Worm (Caenorhabditis elegans) whole organism, L1 larva: Measurements from ENCODE around the gene rpn-1.

ENCODE experiments used
- Y116A8C.19 ChIP-seq: sonication (generic microtip); optimal IDR thresholded peaks from 2 replicates; lab custom pipeline; 2016; ENCODE audit warnings: missing compliant biosample characterization, missing genetic modification characterization, borderline replicate concordance
- alr-1 ChIP-seq: fragments of 200-800 bp; sonication (Bioruptor generic); optimal IDR thresholded peaks from 2 replicates; lab custom pipeline; 2018; ENCODE audit warnings: borderline replicate concordance, mild to moderate bottlenecking, missing genetic modification characterization, missing compliant biosample characterization
- aly-2 ChIP-seq: fragments of 150-350 bp; optimal IDR thresholded peaks from 2 replicates; lab custom pipeline; 2014; ENCODE audit warnings: missing biosample characterization, missing genetic modification characterization
- ama-1 ChIP-seq: fragments of 150-350 bp; optimal IDR thresholded peaks from 2 replicates; lab custom pipeline; 2014
- blmp-1 ChIP-seq: fragments of 150-350 bp; optimal IDR thresholded peaks from 2 replicates; lab custom pipeline; 2014; ENCODE audit warnings: missing biosample characterization, missing genetic modification characterization
- ceh-63 ChIP-seq: fragments of 200-800 bp; sonication (Bioruptor generic); optimal IDR thresholded peaks from 2 replicates; lab custom pipeline; 2018; ENCODE audit warnings: mild to moderate bottlenecking, missing genetic modification characterization, missing compliant biosample characterization
- ceh-8 ChIP-seq: fragments of 200-800 bp; sonication (Bioruptor generic); optimal IDR thresholded peaks from 2 replicates; lab custom pipeline; 2018; ENCODE audit warnings: mild to moderate bottlenecking, missing genetic modification characterization, moderate library complexity, missing compliant biosample characterization
- ceh-82 ChIP-seq, 3 experiments: fragments of 150-350 bp in 1 of 3; sonication (generic microtip) in 2 of 3; optimal IDR thresholded peaks; 2 replicates each; lab custom pipeline; 2014 to 2017; ENCODE audit warnings: missing biosample characterization in 3 of 3, missing genetic modification characterization in 3 of 3
- ceh-88 ChIP-seq: fragments of 200-800 bp; sonication (Bioruptor generic); IDR thresholded peaks from 2 replicates; pipeline ENCODE4 v1.3.6; 2022; ENCODE audit warnings: missing genetic modification characterization, missing compliant biosample characterization
- dpl-1 ChIP-seq, 3 experiments: fragments of 150-350 bp in 2 of 3; sonication (generic microtip) in 1 of 3; optimal IDR thresholded peaks; 2 replicates each; lab custom pipeline; 2014 to 2017; ENCODE audit warnings: missing biosample characterization in 3 of 3, missing genetic modification characterization in 3 of 3, missing genetic modification reagents in 3 of 3
- dsc-1 ChIP-seq: sonication (generic microtip); optimal IDR thresholded peaks from 2 replicates; lab custom pipeline; 2016; ENCODE audit warnings: mild to moderate bottlenecking, missing genetic modification characterization, missing compliant biosample characterization
- efl-1 ChIP-seq, 4 experiments: fragments of 150-350 bp; optimal IDR thresholded peaks in 3 of 4; peaks in 1 of 4; 1 replicate in 1 of 4; 2 replicates in 3 of 4; lab custom pipeline; 2014; ENCODE audit warnings: missing biosample characterization in 2 of 4, missing genetic modification characterization in 2 of 4, missing genetic modification reagents in 2 of 4
- efl-3 ChIP-seq: fragments of 200-800 bp; sonication (Bioruptor generic); optimal IDR thresholded peaks from 2 replicates; lab custom pipeline; 2018; ENCODE audit warnings: mild to moderate bottlenecking, missing genetic modification characterization, missing compliant biosample characterization
- egl-13 ChIP-seq: sonication (generic microtip); optimal IDR thresholded peaks from 2 replicates; lab custom pipeline; 2016; ENCODE audit warnings: missing genotype, missing genetic modification reagents, missing genetic modification characterization, missing compliant biosample characterization
- elt-2 ChIP-seq: sonication (generic microtip); optimal IDR thresholded peaks from 2 replicates; lab custom pipeline; 2016; ENCODE audit warnings: missing genetic modification characterization, mild to moderate bottlenecking, inconsistent platforms, missing compliant biosample characterization, missing genetic modification reagents
- ets-5 ChIP-seq: fragments of 200-800 bp; sonication (Bioruptor generic); IDR thresholded peaks from 2 replicates; pipeline ENCODE4 v1.3.6; 2022; ENCODE audit warnings: missing genetic modification characterization, missing compliant biosample characterization
- fkh-10 ChIP-seq: sonication (generic microtip); optimal IDR thresholded peaks from 2 replicates; lab custom pipeline; 2017; ENCODE audit warnings: missing biosample characterization, missing genetic modification reagents, missing genetic modification characterization
- fkh-8 ChIP-seq: sonication (generic microtip); optimal IDR thresholded peaks from 2 replicates; lab custom pipeline; 2016; ENCODE audit warnings: mild to moderate bottlenecking, missing genetic modification characterization, missing compliant biosample characterization
- fos-1 ChIP-seq: fragments of 150-350 bp; optimal IDR thresholded peaks from 2 replicates; lab custom pipeline; 2014; ENCODE audit warnings: missing biosample characterization, missing genetic modification characterization
- hlh-17 ChIP-seq: fragments of 200-800 bp; sonication (Bioruptor generic); optimal IDR thresholded peaks from 2 replicates; lab custom pipeline; 2018; ENCODE audit warnings: missing genetic modification characterization, mild to moderate bottlenecking, missing compliant biosample characterization, moderate library complexity, borderline replicate concordance
- irx-1 ChIP-seq: sonication (generic microtip); optimal IDR thresholded peaks from 2 replicates; lab custom pipeline; 2016; ENCODE audit warnings: missing genetic modification characterization, missing compliant biosample characterization
- jun-1 ChIP-seq: fragments of 150-350 bp; optimal IDR thresholded peaks from 2 replicates; lab custom pipeline; 2014; ENCODE audit warnings: missing biosample characterization, missing genetic modification reagents, missing genetic modification characterization
- lin-14 ChIP-seq: fragments of 200-800 bp; sonication (Bioruptor generic); optimal IDR thresholded peaks from 2 replicates; lab custom pipeline; 2018; ENCODE audit warnings: mild to moderate bottlenecking, missing genetic modification characterization, moderate library complexity, missing compliant biosample characterization
- lin-35 ChIP-seq, 2 experiments: fragments of 150-350 bp; optimal IDR thresholded peaks; 2 replicates each; lab custom pipeline; 2014; ENCODE audit warnings: missing biosample characterization in 2 of 2, missing genetic modification characterization in 2 of 2, missing genetic modification reagents in 2 of 2
- lir-3 ChIP-seq: sonication (generic microtip); optimal IDR thresholded peaks from 2 replicates; lab custom pipeline; 2016; ENCODE audit warnings: mild to moderate bottlenecking, missing genetic modification characterization, moderate library complexity, missing compliant biosample characterization; ENCODE audit not compliant: poor library complexity
- lsy-2 ChIP-seq, 2 experiments: fragments of 150-350 bp; optimal IDR thresholded peaks; 2 replicates each; lab custom pipeline; 2014; ENCODE audit warnings: missing biosample characterization in 2 of 2, missing genetic modification characterization in 2 of 2
- mab-9 ChIP-seq: fragments of 200-800 bp; sonication (Bioruptor generic); IDR thresholded peaks from 2 replicates; pipeline ENCODE4 v1.3.6; 2022; ENCODE audit warnings: missing genetic modification reagents, missing genetic modification characterization, missing compliant biosample characterization
- mdl-1 ChIP-seq, 2 experiments: fragments of 150-350 bp; optimal IDR thresholded peaks; 2 replicates each; lab custom pipeline; 2014 to 2017; ENCODE audit warnings: missing biosample characterization in 2 of 2, missing genetic modification characterization in 2 of 2, inconsistent platforms in 1 of 2
- mef-2 ChIP-seq: fragments of 150-350 bp; optimal IDR thresholded peaks from 2 replicates; lab custom pipeline; 2014; ENCODE audit warnings: missing biosample characterization, missing genetic modification characterization
- nhr-11 ChIP-seq: fragments of 150-350 bp; optimal IDR thresholded peaks from 2 replicates; lab custom pipeline; 2014; ENCODE audit warnings: missing biosample characterization, missing genetic modification characterization
- nhr-12 ChIP-seq: sonication (generic microtip); optimal IDR thresholded peaks from 2 replicates; lab custom pipeline; 2017; ENCODE audit warnings: missing biosample characterization, missing genetic modification characterization
- nhr-19 ChIP-seq: fragments of 200-800 bp; sonication (Bioruptor generic); conservative IDR thresholded peaks from 2 replicates; pipeline ENCODE4 v1.3.6; 2022; ENCODE audit warnings: missing genetic modification characterization, missing compliant biosample characterization
- nhr-20 ChIP-seq: sonication (generic microtip); optimal IDR thresholded peaks from 2 replicates; lab custom pipeline; 2016; ENCODE audit warnings: mild to moderate bottlenecking, missing genetic modification characterization, missing compliant biosample characterization
- nhr-47 ChIP-seq: sonication (generic microtip); optimal IDR thresholded peaks from 2 replicates; lab custom pipeline; 2016; ENCODE audit warnings: mild to moderate bottlenecking, missing genetic modification characterization, moderate library complexity, missing compliant biosample characterization
- nhr-71 ChIP-seq: sonication (generic microtip); optimal IDR thresholded peaks from 2 replicates; lab custom pipeline; 2016; ENCODE audit warnings: mild to moderate bottlenecking, missing genetic modification characterization, moderate library complexity, missing compliant biosample characterization
- nhr-77 ChIP-seq: fragments of 150-350 bp; optimal IDR thresholded peaks from 2 replicates; lab custom pipeline; 2014; ENCODE audit warnings: missing biosample characterization, missing genetic modification characterization
- nhr-84 ChIP-seq: sonication (generic microtip); optimal IDR thresholded peaks from 2 replicates; lab custom pipeline; 2017; ENCODE audit warnings: missing biosample characterization, missing genetic modification characterization
- pqm-1 ChIP-seq: sonication (generic microtip); optimal IDR thresholded peaks from 3 replicates; lab custom pipeline; 2017; ENCODE audit warnings: missing biosample characterization, missing genetic modification characterization
- rnt-1 ChIP-seq: sonication (generic microtip); optimal IDR thresholded peaks from 2 replicates; lab custom pipeline; 2016; ENCODE audit warnings: mild to moderate bottlenecking, missing genetic modification characterization, moderate library complexity, missing compliant biosample characterization
- skn-1 ChIP-seq: fragments of 150-350 bp; optimal IDR thresholded peaks from 2 replicates; lab custom pipeline; 2014; ENCODE audit warnings: missing biosample characterization, missing genetic modification characterization
- snpc-4 ChIP-seq: fragments of 150-350 bp; optimal IDR thresholded peaks from 2 replicates; lab custom pipeline; 2014; ENCODE audit warnings: missing biosample characterization, missing genetic modification characterization
- snu-23 ChIP-seq: sonication (generic microtip); optimal IDR thresholded peaks from 2 replicates; lab custom pipeline; 2016; ENCODE audit warnings: missing genetic modification characterization, missing compliant biosample characterization
- sox-4 ChIP-seq: sonication (generic microtip); optimal IDR thresholded peaks from 2 replicates; lab custom pipeline; 2016; ENCODE audit warnings: missing genetic modification characterization, missing compliant biosample characterization
- swsn-7 ChIP-seq: sonication (generic microtip); optimal IDR thresholded peaks from 2 replicates; lab custom pipeline; 2016; ENCODE audit warnings: missing genetic modification characterization, missing compliant biosample characterization
- tbx-2 ChIP-seq: sonication (generic microtip); optimal IDR thresholded peaks from 2 replicates; lab custom pipeline; 2016; ENCODE audit warnings: missing genetic modification characterization, missing compliant biosample characterization
- unc-130 ChIP-seq: fragments of 150-350 bp; optimal IDR thresholded peaks from 2 replicates; lab custom pipeline; 2017; ENCODE audit warnings: missing biosample characterization, missing genetic modification characterization, inconsistent platforms
- unc-62 ChIP-seq: fragments of 150-350 bp; optimal IDR thresholded peaks from 2 replicates; lab custom pipeline; 2014; ENCODE audit warnings: missing biosample characterization, missing genetic modification reagents, missing genetic modification characterization
- xbp-1 ChIP-seq: sonication (generic microtip); optimal IDR thresholded peaks from 2 replicates; lab custom pipeline; 2016; ENCODE audit warnings: missing genetic modification characterization, missing compliant biosample characterization
- zag-1 ChIP-seq: fragments of 150-350 bp; optimal IDR thresholded peaks from 2 replicates; lab custom pipeline; 2014; ENCODE audit warnings: missing biosample characterization, missing genetic modification characterization
- ztf-4 ChIP-seq: fragments of 150-350 bp; optimal IDR thresholded peaks from 2 replicates; lab custom pipeline; 2014; ENCODE audit warnings: missing biosample characterization, missing genetic modification characterization

The rpn-1 gene

ce11 chrIV:6883342-6883741 lies 26.4 kb downstream of the rpn-1 start, which contains the start of gene tre-2:
Gene tre-2 (minus strand): TSS chrIV:6883442.
- no peak for TF ChIP-seq skn-1 (tag; lab: Kevin White, UChicago)

DNA sequence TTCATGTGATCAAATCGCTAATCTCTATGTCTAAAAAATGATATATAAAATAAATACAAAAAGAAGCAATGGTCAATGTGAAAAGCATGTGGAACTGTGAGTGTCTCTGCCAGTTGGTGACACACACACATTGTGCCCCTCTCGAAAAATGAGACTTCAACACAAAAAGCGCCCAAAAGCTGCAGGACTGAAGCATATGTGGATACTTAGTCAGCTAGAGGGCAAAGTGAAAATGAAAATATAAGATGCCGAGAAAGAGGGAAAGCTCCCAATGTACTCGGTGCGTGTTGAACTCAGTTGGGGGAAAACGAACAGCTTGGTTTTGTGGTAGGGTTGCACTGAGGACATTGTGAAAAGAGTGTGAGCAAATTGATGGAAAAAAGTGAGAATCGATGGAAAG lies 28.5 kb downstream of the rpn-1 start:
- TF ChIP-seq swsn-7 (tag; lab: Kevin White, UChicago) (peak; percentile 60), ceh-88 (no peak), nhr-12 (tag; lab: Kevin White, UChicago) (no peak), mef-2 (tag; lab: Kevin White, UChicago) (peak; percentile 21), ztf-4 (tag; lab: Kevin White, UChicago) (peak; percentile 51), unc-130 (no peak), ceh-82 (tag; optimal IDR thresholded peaks at IDR 0.05; lab: Kevin White, UChicago) (peak; percentile 29 to 75 (median 39)), xbp-1 (tag; lab: Kevin White, UChicago) (peak; percentile 35), pqm-1 (tag; lab: Kevin White, UChicago) (no peak), skn-1 (tag; lab: Kevin White, UChicago) (peak; percentile 15), sox-4 (tag; lab: Kevin White, UChicago) (peak; percentile 56), nhr-19 (GFP tag; lab: Robert Waterston, UW) (peak; percentile 83), mdl-1 (tag; optimal IDR thresholded peaks at IDR 0.05; lab: Kevin White, UChicago) (peak in 1 of 2 experiments; percentile 52), lir-3 (peak; percentile 4), nhr-71 (tag; lab: Kevin White, UChicago) (peak; percentile 88), fos-1 (tag; lab: Kevin White, UChicago) (peak; percentile 14), tbx-2 (tag; lab: Kevin White, UChicago) (peak; percentile 75), egl-13 (peak; percentile 28), nhr-20 (tag; lab: Kevin White, UChicago) (peak; percentile 71), nhr-47 (peak; percentile 63), zag-1 (tag; lab: Kevin White, UChicago) (no peak), jun-1 (tag; lab: Kevin White, UChicago) (peak; percentile 28), rnt-1 (tag; lab: Kevin White, UChicago) (peak; percentile 75), lin-14 (GFP tag; lab: Kevin White, UChicago) (peak; percentile 96), fkh-8 (tag; lab: Kevin White, UChicago) (peak; percentile 59), elt-2 (no peak), blmp-1 (tag; lab: Kevin White, UChicago) (no peak), nhr-84 (no peak), mab-9 (GFP tag; lab: Robert Waterston, UW) (0 out of 2 replicates have a peak, but pooled peaks have one; percentile 17), aly-2 (tag; lab: Kevin White, UChicago) (no peak), snu-23 (peak; percentile 71), irx-1 (tag; lab: Kevin White, UChicago) (peak; percentile 39), lin-35 (GFP tag; optimal IDR thresholded peaks at IDR 0.05; lab: Kevin White, UChicago) (peak in 1 of 2 experiments; percentile 27), ceh-8 (GFP tag; lab: Kevin White, UChicago) (peak; percentile 32), hlh-17 (no peak), ceh-63 (GFP tag; lab: Kevin White, UChicago) (no peak), efl-3 (no peak), unc-62 (GFP tag; lab: Kevin White, UChicago) (no peak), ets-5 (GFP tag; lab: Robert Waterston, UW) (no peak), nhr-77 (peak; percentile 54), dpl-1 (GFP tag; optimal IDR thresholded peaks at IDR 0.05; lab: Kevin White, UChicago) (peak in 1 of 3 experiments; percentile 29), fkh-10 (GFP tag; lab: Kevin White, UChicago) (peak; percentile 71), alr-1 (no peak), snpc-4 (tag; lab: Kevin White, UChicago) (no peak), Y116A8C.19 (tag; lab: Kevin White, UChicago) (no peak), dsc-1 (tag; lab: Kevin White, UChicago) (peak; percentile 75), ama-1 (lab: Kevin White, UChicago) (no peak), efl-1 (optimal IDR thresholded peaks at IDR 0.05; lab: Kevin White, UChicago) (peak; percentile 40 to 52), efl-1 (GFP tag; optimal IDR thresholded peaks at IDR 0.05 in 1 of 2; lab: Kevin White, UChicago) (no peak), lsy-2 (tag; optimal IDR thresholded peaks at IDR 0.05; lab: Kevin White, UChicago) (peak; percentile 48 to 68), nhr-11 (peak; percentile 16)
